Fruit fly (Drosophila melanogaster) whole organism, embryonic: Measurements from ENCODE around the gene Bap60.
A peak's percentile ranks its signal among the peaks of the same experiment; 100 is the strongest.

Experiments
- Blimp-1 ChIP-seq: fragments of 200-800 bp; sonication (Bioruptor generic); optimal IDR thresholded peaks from 3 replicates; lab custom pipeline; 2018; ENCODE audit warnings: missing biosample characterization, missing genetic modification characterization, mild to moderate bottlenecking, moderate library complexity, missing genetic modification reagents
- CG10366 ChIP-seq: fragments of 200-800 bp; sonication (Bioruptor generic); IDR thresholded peaks from 2 replicates; pipeline ENCODE4 v1.3.6; 2022; ENCODE audit warnings: missing biosample characterization, missing genetic modification characterization
- CG10654 ChIP-seq: fragments of 200-800 bp; sonication (Bioruptor generic); optimal IDR thresholded peaks from 2 replicates; lab custom pipeline; 2016; ENCODE audit warnings: missing biosample characterization, missing genetic modification characterization
- CG11085 ChIP-seq: fragments of 200-800 bp; sonication (Bioruptor generic); IDR thresholded peaks from 2 replicates; pipeline ENCODE4 v1.3.6; 2022; ENCODE audit warnings: missing biosample characterization, missing genetic modification characterization
- CG11247 ChIP-seq: fragments of 200-800 bp; sonication (Bioruptor generic); IDR thresholded peaks from 2 replicates; pipeline ENCODE4 v1.3.6; 2022; ENCODE audit warnings: missing biosample characterization, missing genetic modification characterization
- CG11398 ChIP-seq: fragments of 200-800 bp; sonication (Bioruptor generic); optimal IDR thresholded peaks from 2 replicates; lab custom pipeline; 2016; ENCODE audit warnings: missing biosample characterization, missing genetic modification characterization
- CG1233 ChIP-seq: fragments of 200-800 bp; sonication (Bioruptor generic); optimal IDR thresholded peaks from 4 replicates; lab custom pipeline; 2018; ENCODE audit warnings: missing biosample characterization, mild to moderate bottlenecking, missing genetic modification characterization
- CG13775 ChIP-seq: fragments of 200-800 bp; sonication (Bioruptor generic); optimal IDR thresholded peaks from 3 replicates; lab custom pipeline; 2017; ENCODE audit warnings: missing biosample characterization, mild to moderate bottlenecking, missing genetic modification characterization
- CG15269 ChIP-seq: fragments of 200-800 bp; sonication (Bioruptor generic); optimal IDR thresholded peaks from 2 replicates; lab custom pipeline; 2018; ENCODE audit warnings: missing biosample characterization, mild to moderate bottlenecking, missing genetic modification characterization, moderate library complexity
- CG1602 ChIP-seq: fragments of 200-800 bp; sonication (Bioruptor generic); optimal IDR thresholded peaks from 3 replicates; lab custom pipeline; 2016; ENCODE audit warnings: missing biosample characterization, missing genetic modification characterization
- CG1603 ChIP-seq: fragments of 200-800 bp; sonication (Bioruptor generic); optimal IDR thresholded peaks from 2 replicates; lab custom pipeline; 2019; ENCODE audit warnings: missing biosample characterization, mild to moderate bottlenecking, missing genetic modification characterization, moderate library complexity
- CG17568 ChIP-seq: fragments of 200-800 bp; sonication (Bioruptor generic); optimal IDR thresholded peaks from 2 replicates; lab custom pipeline; 2018; ENCODE audit warnings: missing biosample characterization, mild to moderate bottlenecking, missing genetic modification characterization, moderate library complexity
- CG17802 ChIP-seq: fragments of 200-800 bp; sonication (Bioruptor generic); optimal IDR thresholded peaks from 2 replicates; lab custom pipeline; 2018; ENCODE audit warnings: missing biosample characterization, mild to moderate bottlenecking, missing genetic modification characterization, moderate library complexity
- CG18262 ChIP-seq: fragments of 200-800 bp; optimal IDR thresholded peaks from 3 replicates; lab custom pipeline; 2019; ENCODE audit warnings: missing biosample characterization, mild to moderate bottlenecking, missing genetic modification characterization, moderate library complexity
- CG31441 ChIP-seq: fragments of 200-800 bp; sonication (Bioruptor generic); IDR thresholded peaks from 2 replicates; pipeline ENCODE4 v1.3.6; 2022; ENCODE audit warnings: missing biosample characterization, missing genetic modification characterization
- CG4730 ChIP-seq: fragments of 200-800 bp; sonication (Bioruptor generic); IDR thresholded peaks from 2 replicates; pipeline ENCODE4 v1.3.6; 2022; ENCODE audit warnings: missing biosample characterization, missing genetic modification characterization
- CG5245 ChIP-seq: fragments of 200-800 bp; sonication (Bioruptor generic); optimal IDR thresholded peaks from 3 replicates; lab custom pipeline; 2016; ENCODE audit warnings: missing biosample characterization, missing genetic modification characterization
- CG6813 ChIP-seq: fragments of 200-800 bp; sonication (Bioruptor generic); optimal IDR thresholded peaks from 2 replicates; lab custom pipeline; 2017; ENCODE audit warnings: missing biosample characterization, missing genetic modification characterization, mild to moderate bottlenecking, moderate library complexity, missing genetic modification reagents
- CG7786 ChIP-seq: fragments of 200-800 bp; sonication (Bioruptor generic); optimal IDR thresholded peaks from 2 replicates; lab custom pipeline; 2016; ENCODE audit warnings: missing biosample characterization, missing genetic modification characterization
- CG7839 ChIP-seq: fragments of 200-800 bp; sonication (Bioruptor generic); optimal IDR thresholded peaks from 3 replicates; lab custom pipeline; 2018; ENCODE audit warnings: missing biosample characterization, mild to moderate bottlenecking, missing genetic modification characterization, moderate library complexity
- CG9797 ChIP-seq: fragments of 200-800 bp; sonication (Bioruptor generic); optimal IDR thresholded peaks from 3 replicates; lab custom pipeline; 2018; ENCODE audit warnings: missing biosample characterization, mild to moderate bottlenecking, missing genetic modification characterization
- CG9932 ChIP-seq: fragments of 200-800 bp; sonication (Bioruptor generic); IDR thresholded peaks from 2 replicates; pipeline ENCODE4 v1.3.6; 2022; ENCODE audit warnings: missing biosample characterization, missing genetic modification characterization
- Dbx ChIP-seq: fragments of 200-800 bp; sonication (Bioruptor generic); IDR thresholded peaks from 3 replicates; pipeline ENCODE4 v1.3.6; 2022; ENCODE audit warnings: missing biosample characterization, missing genetic modification characterization
- Deaf1 ChIP-seq: fragments of 200-800 bp; optimal IDR thresholded peaks from 3 replicates; lab custom pipeline; 2019; ENCODE audit warnings: missing biosample characterization, mild to moderate bottlenecking, missing genetic modification characterization, moderate library complexity
- E2f2 ChIP-seq: fragments of 200-800 bp; sonication (Bioruptor generic); IDR thresholded peaks from 2 replicates; pipeline ENCODE4 v1.3.6; 2022; ENCODE audit warnings: missing biosample characterization, missing genetic modification characterization
- Jarid2 ChIP-seq: fragments of 200-800 bp; sonication (Bioruptor generic); optimal IDR thresholded peaks from 3 replicates; lab custom pipeline; 2017; ENCODE audit warnings: mild to moderate bottlenecking, missing biosample characterization, missing genetic modification reagents, missing genetic modification characterization
- NFAT ChIP-seq: fragments of 200-800 bp; sonication (Bioruptor generic); IDR thresholded peaks from 2 replicates; pipeline ENCODE4 v1.3.6; 2022; ENCODE audit warnings: missing biosample characterization, missing genetic modification characterization
- NK7.1 ChIP-seq: fragments of 200-800 bp; sonication (Bioruptor generic); optimal IDR thresholded peaks from 3 replicates; lab custom pipeline; 2016; ENCODE audit warnings: missing biosample characterization, missing genetic modification characterization
- PHDP ChIP-seq: fragments of 200-800 bp; sonication (Bioruptor generic); optimal IDR thresholded peaks from 3 replicates; lab custom pipeline; 2018; ENCODE audit warnings: missing biosample characterization, mild to moderate bottlenecking, missing genetic modification characterization, moderate library complexity
- Trl ChIP-seq, 3 experiments: fragments of >200 bp in 2 of 3; fragments of 200-800 bp in 1 of 3; sonication (Bioruptor generic) in 1 of 3; optimal IDR thresholded peaks; 2 replicates in 1 of 3; 3 replicates in 2 of 3; lab custom pipeline; 2016 to 2017; ENCODE audit warnings: missing biosample characterization in 1 of 3, missing genetic modification characterization in 1 of 3
- ac ChIP-seq: fragments of 200-800 bp; sonication (Bioruptor generic); optimal IDR thresholded peaks from 3 replicates; lab custom pipeline; 2017; ENCODE audit warnings: missing biosample characterization, mild to moderate bottlenecking, missing genetic modification characterization
- ato ChIP-seq: fragments of 200-800 bp; sonication (Bioruptor generic); IDR thresholded peaks from 2 replicates; pipeline ENCODE4 v1.3.6; 2022; ENCODE audit warnings: missing biosample characterization, missing genetic modification characterization; ENCODE audit not compliant: partially characterized antibody
- cad ChIP-seq: fragments of >200 bp; optimal IDR thresholded peaks from 2 replicates; lab custom pipeline; 2017; ENCODE audit warnings: missing biosample characterization, missing genetic modification characterization
- disco-r ChIP-seq: fragments of 200-800 bp; sonication (Bioruptor generic); optimal IDR thresholded peaks from 2 replicates; lab custom pipeline; 2016; ENCODE audit warnings: missing biosample characterization, missing genetic modification characterization
- gem ChIP-seq: fragments of 200-800 bp; sonication (Bioruptor generic); optimal IDR thresholded peaks from 2 replicates; lab custom pipeline; 2019; ENCODE audit warnings: missing biosample characterization, mild to moderate bottlenecking, missing genetic modification characterization, moderate library complexity
- gsb-n ChIP-seq: fragments of 200-800 bp; sonication (Bioruptor generic); optimal IDR thresholded peaks from 3 replicates; lab custom pipeline; 2018; ENCODE audit warnings: missing biosample characterization, mild to moderate bottlenecking, missing genetic modification characterization
- insv ChIP-seq, 2 experiments: fragments of 200-800 bp; sonication (Bioruptor generic); optimal IDR thresholded peaks; 3 replicates each; lab custom pipeline; 2016 to 2018; ENCODE audit warnings: missing biosample characterization in 2 of 2, missing genetic modification characterization in 2 of 2
- klu ChIP-seq: fragments of 200-800 bp; sonication (Bioruptor generic); IDR thresholded peaks from 2 replicates; pipeline ENCODE4 v1.3.6; 2022; ENCODE audit warnings: missing biosample characterization, missing genetic modification characterization
- lbe ChIP-seq: fragments of 200-800 bp; sonication (Bioruptor generic); optimal IDR thresholded peaks from 2 replicates; lab custom pipeline; 2016; ENCODE audit warnings: missing biosample characterization, mild to moderate bottlenecking, missing genetic modification characterization
- org-1 ChIP-seq: fragments of 200-800 bp; sonication (Bioruptor generic); optimal IDR thresholded peaks from 2 replicates; lab custom pipeline; 2017; ENCODE audit warnings: missing biosample characterization, missing genetic modification characterization
- otp ChIP-seq: fragments of 200-800 bp; sonication (Bioruptor generic); IDR thresholded peaks from 3 replicates; pipeline ENCODE4, ENCODE4 v1.3.6; 2022; ENCODE audit warnings: missing biosample characterization, missing genetic modification characterization
- pros ChIP-seq: fragments of 200-800 bp; sonication (Bioruptor generic); optimal IDR thresholded peaks from 3 replicates; lab custom pipeline; 2019; ENCODE audit warnings: missing biosample characterization, mild to moderate bottlenecking, missing genetic modification characterization, moderate library complexity
- pum ChIP-seq: fragments of 200-800 bp; sonication (Bioruptor generic); optimal IDR thresholded peaks from 2 replicates; lab custom pipeline; 2016; ENCODE audit warnings: missing biosample characterization, missing genetic modification characterization
- sc ChIP-seq, 3 experiments: fragments of >200 bp in 2 of 3; fragments of 200-800 bp in 1 of 3; sonication (Bioruptor generic) in 1 of 3; optimal IDR thresholded peaks; 2 replicates in 2 of 3; 3 replicates in 1 of 3; lab custom pipeline; 2017; ENCODE audit warnings: mild to moderate bottlenecking in 1 of 3, missing biosample characterization in 1 of 3, missing genetic modification characterization in 1 of 3, missing genetic modification reagents in 1 of 3
- sima ChIP-seq: fragments of 200-800 bp; sonication (Bioruptor generic); optimal IDR thresholded peaks from 2 replicates; lab custom pipeline; 2016; ENCODE audit warnings: missing biosample characterization, missing genetic modification characterization
- unc-4 ChIP-seq: fragments of 200-800 bp; sonication (Bioruptor generic); IDR thresholded peaks from 2 replicates; pipeline ENCODE4 v1.3.6; 2022; ENCODE audit warnings: missing biosample characterization, missing genetic modification characterization; ENCODE audit not compliant: partially characterized antibody
- wek ChIP-seq: fragments of 200-800 bp; sonication (Bioruptor generic); optimal IDR thresholded peaks from 3 replicates; lab custom pipeline; 2018; ENCODE audit warnings: missing biosample characterization, mild to moderate bottlenecking, missing genetic modification characterization, moderate library complexity
- zen ChIP-seq: fragments of 200-800 bp; sonication (Bioruptor generic); optimal IDR thresholded peaks from 3 replicates; lab custom pipeline; 2018; ENCODE audit warnings: missing biosample characterization, mild to moderate bottlenecking, missing genetic modification characterization, moderate library complexity

Gene Bap60

dm6 chrX:13136939-13137697, 22.2 kb downstream of the Bap60 start (continued):
- TF ChIP-seq CG10366 (GFP tag; lab: Robert Waterston, UW) (peak; percentile 76), Blimp-1 (peak; percentile 98), NK7.1 (GFP tag; lab: Kevin White, UChicago) (no peak), CG13775 (no peak), zen (tag; lab: Kevin White, UChicago) (no peak), pros (GFP tag; lab: Kevin White, UChicago) (peak; percentile 39), CG10654 (no peak), PHDP (peak; percentile 42), CG7786 (GFP tag; lab: Kevin White, UChicago) (no peak), CG1602 (GFP tag; lab: Kevin White, UChicago) (no peak), sima (no peak), klu (GFP tag; lab: Robert Waterston, UW) (no peak), NFAT (GFP tag; lab: Robert Waterston, UW) (no peak), E2f2 (GFP tag; lab: Robert Waterston, UW) (peak; percentile 49; the same call in 1 of the 2 replicates), CG1233 (GFP tag; lab: Kevin White, UChicago) (peak; percentile 49), CG9797 (GFP tag; lab: Kevin White, UChicago) (no peak), CG31441 (GFP tag; lab: Robert Waterston, UW) (peak; percentile 57), CG11247 (GFP tag; lab: Robert Waterston, UW) (no peak), Deaf1 (tag; lab: Kevin White, UChicago) (no peak), insv (GFP tag; optimal IDR thresholded peaks at IDR 0.05; lab: Kevin White, UChicago) (no peak), org-1 (GFP tag; lab: Kevin White, UChicago) (peak; percentile 10), CG17568 (no peak), CG9932 (GFP tag; lab: Robert Waterston, UW) (no peak), sc (optimal IDR thresholded peaks at IDR 0.05; lab: Kevin White, UChicago) (no peak), sc (GFP tag; optimal IDR thresholded peaks at IDR 0.05; lab: Kevin White, UChicago) (no peak), pum (GFP tag; lab: Kevin White, UChicago) (peak; percentile 8), CG11085 (GFP tag; lab: Robert Waterston, UW) (no peak), Trl (optimal IDR thresholded peaks at IDR 0.05; lab: Kevin White, UChicago) (peak in 1 of 2 experiments; percentile 18), Trl (GFP tag; optimal IDR thresholded peaks at IDR 0.05; lab: Kevin White, UChicago) (no peak), CG18262 (tag; lab: Kevin White, UChicago) (peak; percentile 55), CG6813 (GFP tag; lab: Kevin White, UChicago) (peak; percentile 9), gsb-n (tag; lab: Kevin White, UChicago) (no peak), CG1603 (tag; lab: Kevin White, UChicago) (no peak), unc-4 (GFP tag; lab: Robert Waterston, UW) (no peak), CG7839 (tag; lab: Kevin White, UChicago) (peak; percentile 61), CG5245 (GFP tag; lab: Kevin White, UChicago) (no peak), ac (no peak), disco-r (no peak), CG11398 (GFP tag; lab: Kevin White, UChicago) (no peak), Jarid2 (GFP tag; lab: Kevin White, UChicago) (no peak), CG4730 (GFP tag; lab: Robert Waterston, UW) (peak; percentile 56; the same call in 1 of the 2 replicates), gem (tag; lab: Kevin White, UChicago) (peak; percentile 60), Dbx (GFP tag; lab: Robert Waterston, UW) (no peak), wek (GFP tag; lab: Kevin White, UChicago) (no peak), ato (GFP tag; lab: Robert Waterston, UW) (no peak), CG15269 (tag; lab: Kevin White, UChicago) (peak; percentile 15), cad (GFP tag; lab: Kevin White, UChicago) (no peak), CG17802 (tag; lab: Kevin White, UChicago) (no peak), otp (GFP tag; lab: Robert Waterston, UW) (peak; percentile 72), lbe (GFP tag; lab: Kevin White, UChicago) (peak; percentile 21)
